Fruit fly (Drosophila melanogaster) S2 (cell line): ENCODE measurements around the gene Tmhs.

Experiments used
- CG8478 ChIP-seq: fragments of >200 bp; optimal IDR thresholded peaks from 2 replicates; lab custom pipeline; 2018
- CTCF ChIP-seq, 2 experiments: fragments of >200 bp; optimal IDR thresholded peaks; 2 replicates each; lab custom pipeline; 2018

DNA sequence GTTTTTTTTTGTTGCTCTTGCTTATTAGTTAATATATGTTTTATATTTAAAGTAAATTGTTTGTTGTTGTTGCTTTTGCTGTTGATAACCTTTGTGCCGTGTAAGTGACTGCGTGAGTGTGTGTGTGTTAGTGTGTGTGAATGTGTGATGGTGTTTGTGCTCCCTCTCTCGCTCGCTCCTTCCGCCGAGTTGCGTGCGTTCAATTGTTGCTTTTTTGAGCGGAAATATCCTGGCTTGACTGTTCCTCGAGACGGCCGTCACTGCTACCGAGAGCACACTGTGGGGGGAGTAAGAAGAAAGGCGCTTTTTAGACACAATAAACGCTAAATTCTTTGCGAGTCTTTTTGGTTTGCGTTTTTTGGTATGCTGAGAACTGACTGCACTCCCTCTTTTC is 24.1 kb upstream of the Tmhs start:
- TF ChIP-seq CG8478 (lab: Kevin White, UChicago) (no peak), CTCF (optimal IDR thresholded peaks at IDR 0.05; lab: Kevin White, UChicago) (no peak)
